Worm (Caenorhabditis elegans) whole organism, young adult: ENCODE results near the gene srw-95.

Source experiments
- B0019.2 ChIP-seq: fragments of 200-800 bp; sonication (Bioruptor generic); conservative IDR thresholded peaks from 2 replicates; pipeline ENCODE4 v1.3.6; 2022; ENCODE audit warnings: missing genetic modification reagents, missing genetic modification characterization, missing compliant biosample characterization
- B0336.3 ChIP-seq: fragments of 200-800 bp; sonication (Bioruptor generic); IDR thresholded peaks from 2 replicates; pipeline ENCODE4 v1.3.6; 2022; ENCODE audit warnings: missing genetic modification characterization, missing compliant biosample characterization
- F10E7.11 ChIP-seq: sonication (generic microtip); optimal IDR thresholded peaks from 2 replicates; lab custom pipeline; 2017; ENCODE audit warnings: mild to moderate bottlenecking, missing genetic modification characterization, moderate library complexity, missing compliant biosample characterization
- F39B2.1 ChIP-seq: fragments of 200-800 bp; sonication (Bioruptor generic); IDR thresholded peaks from 2 replicates; pipeline ENCODE4 v1.3.6; 2022; ENCODE audit warnings: missing genetic modification reagents, missing genetic modification characterization, missing compliant biosample characterization
- F52B5.7 ChIP-seq: sonication (generic microtip); optimal IDR thresholded peaks from 2 replicates; lab custom pipeline; 2016; ENCODE audit warnings: mild to moderate bottlenecking, missing genetic modification characterization, missing compliant biosample characterization
- K11D2.4 ChIP-seq: fragments of 200-800 bp; sonication (Bioruptor generic); IDR thresholded peaks from 2 replicates; pipeline ENCODE4 v1.3.6; 2022; ENCODE audit warnings: missing genetic modification reagents, missing genetic modification characterization, missing compliant biosample characterization
- aptf-2 ChIP-seq: fragments of 200-800 bp; sonication (Bioruptor generic); conservative IDR thresholded peaks from 2 replicates; pipeline ENCODE4 v1.3.6; 2022; ENCODE audit warnings: missing genetic modification reagents, missing genetic modification characterization, missing compliant biosample characterization
- atf-7 ChIP-seq: sonication (generic microtip); optimal IDR thresholded peaks from 2 replicates; lab custom pipeline; 2017; ENCODE audit warnings: mild to moderate bottlenecking, missing genetic modification characterization, missing compliant biosample characterization
- attf-6 ChIP-seq: fragments of 200-800 bp; sonication (Bioruptor generic); IDR thresholded peaks from 2 replicates; pipeline ENCODE4 v1.3.6; 2022; ENCODE audit warnings: missing genetic modification reagents, missing genetic modification characterization, missing compliant biosample characterization
- bed-1 ChIP-seq: fragments of 200-800 bp; sonication (Bioruptor generic); IDR thresholded peaks from 2 replicates; pipeline ENCODE4 v1.3.6; 2022; ENCODE audit warnings: missing genetic modification reagents, missing genetic modification characterization, missing compliant biosample characterization
- ccch-3 ChIP-seq: fragments of 200-800 bp; sonication (Bioruptor generic); optimal IDR thresholded peaks from 2 replicates; lab custom pipeline; 2018; ENCODE audit warnings: mild to moderate bottlenecking, missing genetic modification characterization, missing compliant biosample characterization
- cebp-2 ChIP-seq: fragments of 200-800 bp; sonication (Bioruptor generic); IDR thresholded peaks from 2 replicates; pipeline ENCODE4 v1.3.6; 2022; ENCODE audit warnings: missing genetic modification characterization, missing compliant biosample characterization
- ceh-100 ChIP-seq: fragments of 200-800 bp; sonication (Bioruptor generic); IDR thresholded peaks from 2 replicates; pipeline ENCODE4 v1.3.6; 2022; ENCODE audit warnings: missing genetic modification reagents, missing genetic modification characterization, missing compliant biosample characterization
- ceh-27 ChIP-seq: fragments of 200-800 bp; sonication (Bioruptor generic); optimal IDR thresholded peaks from 2 replicates; lab custom pipeline; 2018; ENCODE audit warnings: mild to moderate bottlenecking, missing genetic modification characterization, moderate library complexity, missing compliant biosample characterization
- ceh-58 ChIP-seq: fragments of 200-800 bp; sonication (Bioruptor generic); IDR thresholded peaks from 2 replicates; pipeline ENCODE4 v1.3.6; 2022; ENCODE audit warnings: missing genetic modification characterization, missing compliant biosample characterization
- die-1 ChIP-seq: sonication (generic microtip); optimal IDR thresholded peaks from 2 replicates; lab custom pipeline; 2016; ENCODE audit warnings: missing genotype, mild to moderate bottlenecking, missing genetic modification characterization, missing compliant biosample characterization
- dox-1 ChIP-seq: fragments of 200-800 bp; sonication (Bioruptor generic); IDR thresholded peaks from 2 replicates; pipeline ENCODE4 v1.3.6; 2022; ENCODE audit warnings: missing genetic modification reagents, missing genetic modification characterization, missing compliant biosample characterization
- dpff-1 ChIP-seq: sonication (generic microtip); optimal IDR thresholded peaks from 2 replicates; lab custom pipeline; 2017; ENCODE audit warnings: mild to moderate bottlenecking, missing genetic modification characterization, missing compliant biosample characterization
- dpl-1 ChIP-seq: fragments of 150-350 bp; optimal IDR thresholded peaks from 2 replicates; lab custom pipeline; 2014; ENCODE audit warnings: missing biosample characterization, missing genetic modification reagents, missing genetic modification characterization
- egrh-3 ChIP-seq: fragments of 200-800 bp; sonication (Bioruptor generic); IDR thresholded peaks from 2 replicates; pipeline ENCODE4 v1.3.6; 2022; ENCODE audit warnings: missing genetic modification reagents, missing genetic modification characterization, missing compliant biosample characterization
- ekl-4 ChIP-seq: fragments of 200-800 bp; sonication (Bioruptor generic); IDR thresholded peaks from 2 replicates; pipeline ENCODE4 v1.3.6; 2022; ENCODE audit warnings: missing genetic modification reagents, missing genetic modification characterization, missing compliant biosample characterization
- hlh-12 ChIP-seq: sonication (generic microtip); optimal IDR thresholded peaks from 2 replicates; lab custom pipeline; 2016; ENCODE audit warnings: missing genetic modification characterization, missing compliant biosample characterization
- hmg-1.2 ChIP-seq: fragments of 200-800 bp; sonication (Bioruptor generic); IDR thresholded peaks from 2 replicates; pipeline ENCODE4 v1.3.6; 2022; ENCODE audit warnings: missing genetic modification reagents, missing genetic modification characterization, missing compliant biosample characterization
- hsf-1 ChIP-seq: fragments of 200-800 bp; sonication (Bioruptor generic); IDR thresholded peaks from 2 replicates; pipeline ENCODE4 v1.3.6; 2022; ENCODE audit warnings: missing genetic modification reagents, missing genetic modification characterization, missing compliant biosample characterization
- lag-1 ChIP-seq: fragments of 200-800 bp; sonication (Bioruptor generic); IDR thresholded peaks from 2 replicates; pipeline ENCODE4 v1.3.6; 2022; ENCODE audit warnings: missing genetic modification reagents, missing genetic modification characterization, missing compliant biosample characterization
- let-526 ChIP-seq: fragments of 200-800 bp; sonication (Bioruptor generic); IDR thresholded peaks from 2 replicates; pipeline ENCODE4 v1.3.6; 2022; ENCODE audit warnings: missing genetic modification reagents, missing genetic modification characterization, missing compliant biosample characterization
- let-607 ChIP-seq, 2 experiments: fragments of 200-800 bp in 1 of 2; sonication (Bioruptor generic) in 1 of 2; sonication (generic microtip) in 1 of 2; optimal IDR thresholded peaks; 2 replicates each; lab custom pipeline; 2016 to 2018; ENCODE audit warnings: mild to moderate bottlenecking in 2 of 2, missing compliant biosample characterization in 2 of 2, missing genetic modification characterization in 2 of 2, moderate library complexity in 2 of 2, missing genotype in 1 of 2
- lin-40 ChIP-seq: sonication (generic microtip); optimal IDR thresholded peaks from 2 replicates; lab custom pipeline; 2016; ENCODE audit warnings: missing genetic modification characterization, mild to moderate bottlenecking, missing compliant biosample characterization, missing genotype, missing genetic modification reagents
- mcd-1 ChIP-seq: fragments of 200-800 bp; sonication (Bioruptor generic); IDR thresholded peaks from 2 replicates; pipeline ENCODE4 v1.3.6; 2022; ENCODE audit warnings: missing genetic modification reagents, missing genetic modification characterization, missing compliant biosample characterization
- nfya-1 ChIP-seq: sonication (generic microtip); optimal IDR thresholded peaks from 2 replicates; lab custom pipeline; 2017; ENCODE audit warnings: antibody characterized with exemption, missing compliant biosample characterization, missing genetic modification characterization, borderline replicate concordance; ENCODE audit not compliant: insufficient read depth
- nhr-80 ChIP-seq: sonication (generic microtip); optimal IDR thresholded peaks from 2 replicates; lab custom pipeline; 2016; ENCODE audit warnings: missing genetic modification characterization, missing compliant biosample characterization
- pha-4 ChIP-seq: fragments of 150-350 bp; sonication (generic microtip); optimal IDR thresholded peaks from 2 replicates; lab custom pipeline; 2014; ENCODE audit warnings: missing biosample characterization, missing genetic modification reagents, missing genetic modification characterization
- rcor-1 ChIP-seq: fragments of 200-800 bp; sonication (Bioruptor generic); IDR thresholded peaks from 2 replicates; pipeline ENCODE4 v1.3.6; 2022; ENCODE audit warnings: missing genetic modification reagents, missing genetic modification characterization, missing compliant biosample characterization
- sdz-38 ChIP-seq: sonication (generic microtip); optimal IDR thresholded peaks from 2 replicates; lab custom pipeline; 2016; ENCODE audit warnings: missing genotype, missing genetic modification characterization, missing compliant biosample characterization
- sea-2 ChIP-seq: fragments of 200-800 bp; sonication (Bioruptor generic); IDR thresholded peaks from 2 replicates; pipeline ENCODE4 v1.3.6; 2022; ENCODE audit warnings: missing genetic modification characterization, missing compliant biosample characterization
- snpc-3.4 ChIP-seq: sonication (generic microtip); optimal IDR thresholded peaks from 2 replicates; lab custom pipeline; 2017; ENCODE audit warnings: missing genetic modification characterization, mild to moderate bottlenecking, missing compliant biosample characterization, antibody characterized with exemption, moderate library complexity, missing genotype, missing genetic modification reagents
- snpc-4 ChIP-seq, 5 experiments: fragments of 150-350 bp in 1 of 5; sonication (generic microtip) in 4 of 5; optimal IDR thresholded peaks; 2 replicates each; lab custom pipeline; 2014 to 2018; ENCODE audit warnings: missing genetic modification characterization in 5 of 5, missing biosample characterization in 3 of 5, antibody characterized with exemption in 2 of 5, mild to moderate bottlenecking in 2 of 5, missing compliant biosample characterization in 2 of 5, missing genotype in 2 of 5, moderate library complexity in 2 of 5, missing genetic modification reagents in 1 of 5
- sptf-2 ChIP-seq: fragments of 200-800 bp; sonication (Bioruptor generic); optimal IDR thresholded peaks from 2 replicates; lab custom pipeline; 2018; ENCODE audit warnings: mild to moderate bottlenecking, missing genetic modification characterization, missing compliant biosample characterization
- unc-62 ChIP-seq: fragments of 150-350 bp; optimal IDR thresholded peaks from 2 replicates; lab custom pipeline; 2014; ENCODE audit warnings: missing biosample characterization, missing genetic modification reagents, missing genetic modification characterization
- zfh-2 ChIP-seq: fragments of 200-800 bp; sonication (Bioruptor generic); conservative IDR thresholded peaks from 2 replicates; pipeline ENCODE4 v1.3.6; 2022; ENCODE audit warnings: missing genetic modification reagents, missing genetic modification characterization, missing compliant biosample characterization
- ztf-26 ChIP-seq: sonication (generic microtip); optimal IDR thresholded peaks from 2 replicates; lab custom pipeline; 2017; ENCODE audit warnings: missing genetic modification characterization, missing compliant biosample characterization

Gene srw-95

ce11 chrIV:4821843-4822242, 10.0 kb downstream of the srw-95 start:
- no peak for TF ChIP-seq ceh-27 (GFP tag; lab: Kevin White, UChicago)
- no peak for TF ChIP-seq sdz-38 (tag; lab: Kevin White, UChicago)
- TF ChIP-seq bed-1 (GFP tag; lab: Robert Waterston, UW) = no peak
- peak in 1 of 2 experiments; percentile 24 for TF ChIP-seq let-607 (tag; optimal IDR thresholded peaks at IDR 0.05; lab: Kevin White, UChicago)
- no peak for TF ChIP-seq lin-40 (tag; lab: Kevin White, UChicago)
- no peak for TF ChIP-seq cebp-2 (GFP tag; lab: Robert Waterston, UW)
- peak; percentile 81 for TF ChIP-seq nhr-80 (tag; lab: Kevin White, UChicago)
- peak; percentile 2 for TF ChIP-seq unc-62 (GFP tag; lab: Kevin White, UChicago)
- no peak for TF ChIP-seq F39B2.1
- TF ChIP-seq snpc-3.4 (tag; lab: Kevin White, UChicago) = no peak
- no peak for TF ChIP-seq ztf-26 (tag; lab: Kevin White, UChicago)
- TF ChIP-seq dpff-1 = no peak
- TF ChIP-seq hlh-12 (tag; lab: Kevin White, UChicago) = no peak

ce11 chrIV:4827219-4827618, 15.3 kb downstream of the srw-95 start, which contains the start of gene mpz-4:
mpz-4 (minus strand) TSS chrIV:4827319.
- TF ChIP-seq let-607 (tag; optimal IDR thresholded peaks at IDR 0.05; lab: Kevin White, UChicago) (no peak), let-526 (no peak), nfya-1 (no peak), hmg-1.2 (GFP tag; lab: Robert Waterston, UW) (no peak), ccch-3 (GFP tag; lab: Kevin White, UChicago) (no peak), dpl-1 (no peak), B0019.2 (GFP tag; lab: Robert Waterston, UW) (no peak), hlh-12 (tag; lab: Kevin White, UChicago) (no peak), egrh-3 (GFP tag; lab: Robert Waterston, UW) (no peak), dox-1 (GFP tag; lab: Robert Waterston, UW) (no peak), ekl-4 (GFP tag; lab: Robert Waterston, UW) (no peak)

- TF ChIP-seq snpc-4 (GFP tag; optimal IDR thresholded peaks at IDR 0.05; lab: Kevin White, UChicago) (no peak), snpc-4 (tag; optimal IDR thresholded peaks at IDR 0.05; lab: Kevin White, UChicago) (no peak)
Observed at ce11 chrIV:4829641-4830040, 17.8 kb downstream of the srw-95 start.

- TF ChIP-seq nhr-80 (tag; lab: Kevin White, UChicago) = peak; percentile 61
- no peak for TF ChIP-seq aptf-2
Observed at ce11 chrIV:4842030-4842429, 30.2 kb downstream of the srw-95 start.

- TF ChIP-seq B0336.3 (GFP tag; lab: Robert Waterston, UW) = no peak
- no peak for TF ChIP-seq F39B2.1
- TF ChIP-seq, all 124 proteins: peak for 0
Observed at ce11 chrIV:4846793-4847192, 34.9 kb downstream of the srw-95 start, which contains the start of gene tat-2. tat-2 (minus strand) TSS chrIV:4846893.

ce11 chrIV:4856195-4856594, 44.3 kb downstream of the srw-95 start, which contains the start of gene Y17G9A.2:
Y17G9A.2 (minus strand) TSS chrIV:4856295.
- TF ChIP-seq atf-7 (tag; lab: Kevin White, UChicago) (no peak), ceh-100 (GFP tag; lab: Robert Waterston, UW) (no peak), ceh-58 (no peak), pha-4 (no peak), F52B5.7 (no peak), sptf-2 (GFP tag; lab: Kevin White, UChicago) (no peak), attf-6 (GFP tag; lab: Robert Waterston, UW) (no peak), mcd-1 (no peak), hlh-12 (tag; lab: Kevin White, UChicago) (no peak), sea-2 (no peak), F10E7.11 (tag; lab: Kevin White, UChicago) (no peak), die-1 (tag; lab: Kevin White, UChicago) (no peak), ekl-4 (GFP tag; lab: Robert Waterston, UW) (no peak), rcor-1 (no peak), zfh-2 (no peak), K11D2.4 (no peak), lag-1 (GFP tag; lab: Robert Waterston, UW) (no peak), hsf-1 (GFP tag; lab: Robert Waterston, UW) (no peak)
